Worm (Caenorhabditis elegans) whole organism, young adult: ENCODE data around the gene nimk-1.

Experiments
- C17E4.6 ChIP-seq: fragments of 200-800 bp; sonication (Bioruptor generic); IDR thresholded peaks from 2 replicates; pipeline ENCODE4 v1.3.6; 2022; ENCODE audit warnings: missing genetic modification reagents, missing genetic modification characterization, missing compliant biosample characterization
- F57C9.4 ChIP-seq: sonication (generic microtip); optimal IDR thresholded peaks from 2 replicates; lab custom pipeline; 2017; ENCODE audit warnings: mild to moderate bottlenecking, missing genetic modification characterization, missing compliant biosample characterization
- K11D2.4 ChIP-seq: fragments of 200-800 bp; sonication (Bioruptor generic); IDR thresholded peaks from 2 replicates; pipeline ENCODE4 v1.3.6; 2022; ENCODE audit warnings: missing genetic modification reagents, missing genetic modification characterization, missing compliant biosample characterization
- T07F8.4 ChIP-seq: sonication (generic microtip); optimal IDR thresholded peaks from 2 replicates; lab custom pipeline; 2016; ENCODE audit warnings: mild to moderate bottlenecking, missing genetic modification characterization, moderate library complexity, missing compliant biosample characterization
- ceh-27 ChIP-seq: fragments of 200-800 bp; sonication (Bioruptor generic); optimal IDR thresholded peaks from 2 replicates; lab custom pipeline; 2018; ENCODE audit warnings: mild to moderate bottlenecking, missing genetic modification characterization, moderate library complexity, missing compliant biosample characterization
- madf-10 ChIP-seq: sonication (generic microtip); optimal IDR thresholded peaks from 2 replicates; lab custom pipeline; 2016; ENCODE audit warnings: mild to moderate bottlenecking, missing genetic modification characterization, missing compliant biosample characterization
- mcd-1 ChIP-seq: fragments of 200-800 bp; sonication (Bioruptor generic); IDR thresholded peaks from 2 replicates; pipeline ENCODE4 v1.3.6; 2022; ENCODE audit warnings: missing genetic modification reagents, missing genetic modification characterization, missing compliant biosample characterization
- mel-28 ChIP-seq: sonication (generic microtip); optimal IDR thresholded peaks from 2 replicates; lab custom pipeline; 2016; ENCODE audit warnings: borderline replicate concordance, mild to moderate bottlenecking, missing genetic modification characterization, missing compliant biosample characterization
- nfyb-1 ChIP-seq: fragments of 200-800 bp; sonication (Bioruptor generic); IDR thresholded peaks from 2 replicates; pipeline ENCODE4 v1.3.6; 2022; ENCODE audit warnings: missing genetic modification reagents, missing genetic modification characterization, missing compliant biosample characterization
- pha-4 ChIP-seq: fragments of 150-350 bp; sonication (generic microtip); optimal IDR thresholded peaks from 2 replicates; lab custom pipeline; 2014; ENCODE audit warnings: missing biosample characterization, missing genetic modification reagents, missing genetic modification characterization
- snpc-1.3 ChIP-seq: sonication (generic microtip); optimal IDR thresholded peaks from 2 replicates; lab custom pipeline; 2017; ENCODE audit warnings: missing genetic modification characterization, mild to moderate bottlenecking, missing compliant biosample characterization, antibody characterized with exemption, moderate library complexity, missing genotype, missing genetic modification reagents; ENCODE audit not compliant: insufficient read depth
- tlf-1 ChIP-seq: fragments of 200-800 bp; sonication (Bioruptor generic); optimal IDR thresholded peaks from 2 replicates; lab custom pipeline; 2018; ENCODE audit warnings: mild to moderate bottlenecking, missing genetic modification characterization, missing compliant biosample characterization
- ztf-18 ChIP-seq: sonication (generic microtip); optimal IDR thresholded peaks from 2 replicates; lab custom pipeline; 2016; ENCODE audit warnings: missing genotype, mild to moderate bottlenecking, missing genetic modification characterization, missing compliant biosample characterization

ce11 chrII:12580952-12581351 is 45.4 kb downstream of the nimk-1 start, which contains the start of gene clec-4:
- TF ChIP-seq tlf-1 (GFP tag; lab: Kevin White, UChicago) (no peak), mcd-1 (no peak), T07F8.4 (no peak), K11D2.4 (no peak), F57C9.4 (tag; lab: Kevin White, UChicago) (no peak), ceh-27 (GFP tag; lab: Kevin White, UChicago) (no peak), C17E4.6 (GFP tag; lab: Robert Waterston, UW) (no peak), pha-4 (tag; lab: Kevin White, UChicago) (no peak), ztf-18 (tag; lab: Kevin White, UChicago) (no peak), mel-28 (tag; lab: Kevin White, UChicago) (no peak), madf-10 (tag; lab: Kevin White, UChicago) (no peak), nfyb-1 (GFP tag; lab: Robert Waterston, UW) (no peak), snpc-1.3 (tag; lab: Kevin White, UChicago) (no peak)
